Worm (Caenorhabditis elegans) whole organism, L4 larva: Measurements from ENCODE around the gene ZK84.4.

Experiments
- T20F7.1 ChIP-seq: fragments of 200-800 bp; sonication (Bioruptor generic); optimal IDR thresholded peaks from 2 replicates; lab custom pipeline; 2018; ENCODE audit warnings: mild to moderate bottlenecking, missing genetic modification characterization, missing compliant biosample characterization
- dpl-1 ChIP-seq: fragments of 150-350 bp; optimal IDR thresholded peaks from 2 replicates; lab custom pipeline; 2014; ENCODE audit warnings: missing biosample characterization, missing genetic modification reagents, missing genetic modification characterization
- hlh-30 ChIP-seq: sonication (generic microtip); optimal IDR thresholded peaks from 2 replicates; lab custom pipeline; 2017; ENCODE audit warnings: antibody characterized with exemption, mild to moderate bottlenecking, missing genetic modification characterization, missing compliant biosample characterization; ENCODE audit not compliant: insufficient read depth
- nhr-11 ChIP-seq: fragments of 150-350 bp; optimal IDR thresholded peaks from 2 replicates; lab custom pipeline; 2014; ENCODE audit warnings: missing biosample characterization, missing genetic modification characterization
- skn-1 ChIP-seq: fragments of 150-350 bp; optimal IDR thresholded peaks from 2 replicates; lab custom pipeline; 2014; ENCODE audit warnings: missing biosample characterization, missing genetic modification characterization
- vab-7 ChIP-seq: fragments of 200-800 bp; sonication (Bioruptor generic); IDR thresholded peaks from 2 replicates; pipeline ENCODE4 v1.3.6; 2022; ENCODE audit warnings: missing genetic modification reagents, missing genetic modification characterization, missing compliant biosample characterization

DNA sequence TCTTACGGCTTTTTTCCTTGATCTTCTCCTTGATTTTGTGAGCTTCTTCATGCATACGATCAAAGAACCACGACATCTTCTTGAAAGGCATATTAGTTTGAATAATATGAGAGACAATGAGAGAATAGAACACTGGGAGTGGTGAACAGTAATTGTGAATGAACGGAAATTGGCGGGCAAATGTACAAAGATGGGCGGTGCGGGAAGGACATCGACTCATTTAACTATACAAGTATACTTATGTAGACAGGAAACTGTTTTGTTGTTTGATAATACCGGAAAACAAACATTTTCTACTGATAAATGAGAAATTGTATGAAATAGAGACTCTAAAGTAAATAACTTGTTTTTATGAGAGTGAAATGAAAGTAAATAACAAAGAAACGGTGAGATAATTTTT, 36.3 kb upstream of the ZK84.4 start, which contains the start of gene R12C12.5:
- TF ChIP-seq T20F7.1 (GFP tag; lab: Kevin White, UChicago) (no peak), skn-1 (no peak), hlh-30 (tag; lab: Kevin White, UChicago) (no peak), nhr-11 (tag; lab: Kevin White, UChicago) (no peak), dpl-1 (no peak), vab-7 (GFP tag; lab: Robert Waterston, UW) (no peak)
